Worm (Caenorhabditis elegans) whole organism, L4 larva: ENCODE data around the gene ZK287.9.

ENCODE experiments used
- jun-1 ChIP-seq: fragments of 150-350 bp; optimal IDR thresholded peaks from 2 replicates; lab custom pipeline; 2014; ENCODE audit warnings: missing biosample characterization, missing genetic modification reagents, missing genetic modification characterization
- lin-1 ChIP-seq: fragments of 200-800 bp; sonication (Bioruptor generic); IDR thresholded peaks from 2 replicates; pipeline ENCODE4 v1.3.6; 2022; ENCODE audit warnings: missing genetic modification reagents, missing genetic modification characterization, missing compliant biosample characterization
- lin-15B ChIP-seq: fragments of 150-350 bp; sonication (generic microtip); optimal IDR thresholded peaks from 3 replicates; lab custom pipeline; 2014; ENCODE audit warnings: missing biosample characterization, missing genetic modification characterization
- lin-39 ChIP-seq: fragments of 150-350 bp; optimal IDR thresholded peaks from 2 replicates; lab custom pipeline; 2014; ENCODE audit warnings: missing biosample characterization, missing genetic modification reagents, missing genetic modification characterization
- nhr-11 ChIP-seq: fragments of 150-350 bp; optimal IDR thresholded peaks from 2 replicates; lab custom pipeline; 2014; ENCODE audit warnings: missing biosample characterization, missing genetic modification characterization
- nhr-6 ChIP-seq: fragments of 150-350 bp; optimal IDR thresholded peaks from 2 replicates; lab custom pipeline; 2014; ENCODE audit warnings: missing biosample characterization, missing genetic modification characterization
- sdz-12 ChIP-seq: fragments of 200-800 bp; sonication (Bioruptor generic); optimal IDR thresholded peaks from 2 replicates; lab custom pipeline; 2018; ENCODE audit warnings: mild to moderate bottlenecking, missing genetic modification characterization, missing compliant biosample characterization
- unc-39 ChIP-seq: sonication (generic microtip); optimal IDR thresholded peaks from 2 replicates; lab custom pipeline; 2017; ENCODE audit warnings: missing biosample characterization, missing genetic modification characterization

DNA sequence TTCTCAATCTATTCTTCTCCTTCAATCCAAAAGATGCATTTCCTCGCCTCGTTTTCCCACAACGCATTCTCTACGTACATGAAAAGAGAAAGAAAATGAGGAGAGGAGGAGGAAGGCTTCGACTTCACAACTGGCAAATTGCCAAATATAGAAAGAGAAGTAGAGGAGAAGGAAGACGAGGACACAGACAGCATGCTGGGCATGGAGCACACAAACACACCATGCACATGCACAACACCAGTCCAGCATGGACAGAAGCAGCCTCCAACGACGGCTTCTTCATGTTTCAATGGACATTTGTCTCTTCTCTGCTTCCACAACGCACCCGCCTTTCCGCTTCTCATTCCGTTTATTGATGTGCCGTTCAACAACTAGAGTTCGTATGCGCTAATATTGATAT is 14.5 kb upstream of the ZK287.9 start:
- TF ChIP-seq jun-1 (tag; lab: Kevin White, UChicago) (no peak), lin-15B (tag; lab: Kevin White, UChicago) (no peak), lin-39 (tag; lab: Kevin White, UChicago) (no peak), sdz-12 (GFP tag; lab: Kevin White, UChicago) (no peak), lin-1 (GFP tag; lab: Robert Waterston, UW) (no peak), unc-39 (tag; lab: Kevin White, UChicago) (no peak), nhr-11 (tag; lab: Kevin White, UChicago) (no peak), nhr-6 (tag; lab: Kevin White, UChicago) (no peak)
